Worm (Caenorhabditis elegans) whole organism, young adult: Measurements from ENCODE around the gene try-1.
A peak's percentile ranks its signal among the peaks of the same experiment; 100 is the strongest.

Source experiments
- B0019.2 ChIP-seq: fragments of 200-800 bp; sonication (Bioruptor generic); conservative IDR thresholded peaks from 2 replicates; pipeline ENCODE4 v1.3.6; 2022; ENCODE audit warnings: missing genetic modification reagents, missing genetic modification characterization, missing compliant biosample characterization
- D2030.7 ChIP-seq: fragments of 200-800 bp; sonication (Bioruptor generic); IDR thresholded peaks from 2 replicates; pipeline ENCODE4 v1.3.6; 2022; ENCODE audit warnings: missing genetic modification reagents, missing genetic modification characterization, missing compliant biosample characterization
- F23B12.7 ChIP-seq: sonication (generic microtip); optimal IDR thresholded peaks from 2 replicates; lab custom pipeline; 2017; ENCODE audit warnings: missing genetic modification characterization, mild to moderate bottlenecking, missing compliant biosample characterization, antibody characterized with exemption, moderate library complexity; ENCODE audit not compliant: insufficient read depth
- akir-1 ChIP-seq: fragments of 200-800 bp; sonication (Bioruptor generic); optimal IDR thresholded peaks from 2 replicates; lab custom pipeline; 2018; ENCODE audit warnings: mild to moderate bottlenecking, missing genetic modification characterization, moderate library complexity, missing compliant biosample characterization
- atf-7 ChIP-seq: sonication (generic microtip); optimal IDR thresholded peaks from 2 replicates; lab custom pipeline; 2017; ENCODE audit warnings: mild to moderate bottlenecking, missing genetic modification characterization, missing compliant biosample characterization
- athp-1 ChIP-seq: sonication (generic microtip); optimal IDR thresholded peaks from 2 replicates; lab custom pipeline; 2017; ENCODE audit warnings: mild to moderate bottlenecking, missing genetic modification characterization, missing compliant biosample characterization
- attf-5 ChIP-seq: fragments of 200-800 bp; sonication (Bioruptor generic); optimal IDR thresholded peaks from 2 replicates; lab custom pipeline; 2018; ENCODE audit warnings: mild to moderate bottlenecking, missing genetic modification characterization, missing compliant biosample characterization
- cebp-1 ChIP-seq, 2 experiments: fragments of 200-800 bp in 1 of 2; sonication (Bioruptor generic) in 1 of 2; sonication (generic microtip) in 1 of 2; IDR thresholded peaks in 1 of 2; optimal IDR thresholded peaks in 1 of 2; 2 replicates each; pipeline versions ENCODE4 v1.3.6 to Lab custom; 2017 to 2022; ENCODE audit warnings: missing compliant biosample characterization in 2 of 2, missing genetic modification characterization in 2 of 2, mild to moderate bottlenecking in 1 of 2, missing genetic modification reagents in 1 of 2, moderate library complexity in 1 of 2
- ceh-100 ChIP-seq: fragments of 200-800 bp; sonication (Bioruptor generic); IDR thresholded peaks from 2 replicates; pipeline ENCODE4 v1.3.6; 2022; ENCODE audit warnings: missing genetic modification reagents, missing genetic modification characterization, missing compliant biosample characterization
- ceh-27 ChIP-seq: fragments of 200-800 bp; sonication (Bioruptor generic); optimal IDR thresholded peaks from 2 replicates; lab custom pipeline; 2018; ENCODE audit warnings: mild to moderate bottlenecking, missing genetic modification characterization, moderate library complexity, missing compliant biosample characterization
- dox-1 ChIP-seq: fragments of 200-800 bp; sonication (Bioruptor generic); IDR thresholded peaks from 2 replicates; pipeline ENCODE4 v1.3.6; 2022; ENCODE audit warnings: missing genetic modification reagents, missing genetic modification characterization, missing compliant biosample characterization
- dpl-1 ChIP-seq: fragments of 150-350 bp; optimal IDR thresholded peaks from 2 replicates; lab custom pipeline; 2014; ENCODE audit warnings: missing biosample characterization, missing genetic modification reagents, missing genetic modification characterization
- gei-17 ChIP-seq: fragments of 200-800 bp; sonication (Bioruptor generic); optimal IDR thresholded peaks from 2 replicates; lab custom pipeline; 2018; ENCODE audit warnings: mild to moderate bottlenecking, missing genetic modification characterization, missing compliant biosample characterization
- hlh-26 ChIP-seq: fragments of 200-800 bp; sonication (Bioruptor generic); conservative IDR thresholded peaks from 2 replicates; pipeline ENCODE4 v1.3.6; 2022; ENCODE audit warnings: missing genetic modification reagents, missing genetic modification characterization, missing compliant biosample characterization
- lin-35 ChIP-seq, 3 experiments: fragments of 150-350 bp in 2 of 3; sonication (generic microtip) in 1 of 3; optimal IDR thresholded peaks; 2 replicates each; lab custom pipeline; 2014 to 2018; ENCODE audit warnings: missing biosample characterization in 3 of 3, missing genetic modification characterization in 3 of 3, missing genetic modification reagents in 3 of 3
- lin-54 ChIP-seq: fragments of 200-800 bp; sonication (Bioruptor generic); optimal IDR thresholded peaks from 2 replicates; lab custom pipeline; 2018; ENCODE audit warnings: mild to moderate bottlenecking, missing genetic modification characterization, missing compliant biosample characterization
- lsl-1 ChIP-seq: fragments of 200-800 bp; sonication (Bioruptor generic); optimal IDR thresholded peaks from 2 replicates; lab custom pipeline; 2018; ENCODE audit warnings: mild to moderate bottlenecking, missing genetic modification characterization, moderate library complexity, missing compliant biosample characterization
- madf-3 ChIP-seq: fragments of 200-800 bp; sonication (Bioruptor generic); IDR thresholded peaks from 2 replicates; pipeline ENCODE4 v1.3.6; 2022; ENCODE audit warnings: missing genetic modification reagents, missing genetic modification characterization, missing compliant biosample characterization
- madf-6 ChIP-seq: fragments of 200-800 bp; sonication (Bioruptor generic); IDR thresholded peaks from 2 replicates; pipeline ENCODE4 v1.3.6; 2022; ENCODE audit warnings: missing genetic modification reagents, missing genetic modification characterization, missing compliant biosample characterization
- mcd-1 ChIP-seq: fragments of 200-800 bp; sonication (Bioruptor generic); IDR thresholded peaks from 2 replicates; pipeline ENCODE4 v1.3.6; 2022; ENCODE audit warnings: missing genetic modification reagents, missing genetic modification characterization, missing compliant biosample characterization
- nhr-80 ChIP-seq: sonication (generic microtip); optimal IDR thresholded peaks from 2 replicates; lab custom pipeline; 2016; ENCODE audit warnings: missing genetic modification characterization, missing compliant biosample characterization
- pbrm-1 ChIP-seq: fragments of 200-800 bp; sonication (Bioruptor generic); IDR thresholded peaks from 2 replicates; pipeline ENCODE4 v1.3.6; 2022; ENCODE audit warnings: missing genetic modification reagents, missing genetic modification characterization, missing compliant biosample characterization
- rcor-1 ChIP-seq: fragments of 200-800 bp; sonication (Bioruptor generic); IDR thresholded peaks from 2 replicates; pipeline ENCODE4 v1.3.6; 2022; ENCODE audit warnings: missing genetic modification reagents, missing genetic modification characterization, missing compliant biosample characterization
- snpc-1.3 ChIP-seq: sonication (generic microtip); optimal IDR thresholded peaks from 2 replicates; lab custom pipeline; 2017; ENCODE audit warnings: missing genetic modification characterization, mild to moderate bottlenecking, missing compliant biosample characterization, antibody characterized with exemption, moderate library complexity, missing genotype, missing genetic modification reagents; ENCODE audit not compliant: insufficient read depth
- snpc-3.4 ChIP-seq: sonication (generic microtip); optimal IDR thresholded peaks from 2 replicates; lab custom pipeline; 2017; ENCODE audit warnings: missing genetic modification characterization, mild to moderate bottlenecking, missing compliant biosample characterization, antibody characterized with exemption, moderate library complexity, missing genotype, missing genetic modification reagents
- snpc-4 ChIP-seq, 5 experiments: fragments of 150-350 bp in 1 of 5; sonication (generic microtip) in 4 of 5; optimal IDR thresholded peaks; 2 replicates each; lab custom pipeline; 2014 to 2018; ENCODE audit warnings: missing genetic modification characterization in 5 of 5, missing biosample characterization in 3 of 5, antibody characterized with exemption in 2 of 5, mild to moderate bottlenecking in 2 of 5, missing compliant biosample characterization in 2 of 5, missing genotype in 2 of 5, moderate library complexity in 2 of 5, missing genetic modification reagents in 1 of 5
- somi-1 ChIP-seq: fragments of 200-800 bp; sonication (Bioruptor generic); optimal IDR thresholded peaks from 2 replicates; lab custom pipeline; 2018; ENCODE audit warnings: mild to moderate bottlenecking, missing genetic modification characterization, missing compliant biosample characterization
- sptf-2 ChIP-seq: fragments of 200-800 bp; sonication (Bioruptor generic); optimal IDR thresholded peaks from 2 replicates; lab custom pipeline; 2018; ENCODE audit warnings: mild to moderate bottlenecking, missing genetic modification characterization, missing compliant biosample characterization
- unc-130 ChIP-seq: sonication (generic microtip); optimal IDR thresholded peaks from 2 replicates; lab custom pipeline; 2016; ENCODE audit warnings: missing genetic modification reagents, missing genetic modification characterization, missing compliant biosample characterization
- zim-3 ChIP-seq: sonication (generic microtip); optimal IDR thresholded peaks from 2 replicates; lab custom pipeline; 2017; ENCODE audit warnings: mild to moderate bottlenecking, missing genetic modification characterization, moderate library complexity, missing compliant biosample characterization
- ztf-6 ChIP-seq: fragments of 200-800 bp; sonication (Bioruptor generic); IDR thresholded peaks from 2 replicates; pipeline ENCODE4 v1.3.6; 2022; ENCODE audit warnings: missing genetic modification reagents, missing genetic modification characterization, missing compliant biosample characterization

The try-1 gene

ce11 chrII:4998657-4999056, 49.3 kb upstream of the try-1 start, which contains the start of gene F59A6.11:
TSS of gene F59A6.11 (minus strand) at chrII:4998757.
- no peak for TF ChIP-seq somi-1
- no peak for TF ChIP-seq pbrm-1 (GFP tag; lab: Robert Waterston, UW)
- TF ChIP-seq akir-1 (GFP tag; lab: Kevin White, UChicago), result no peak
- no peak for TF ChIP-seq lin-35 (GFP tag; optimal IDR thresholded peaks at IDR 0.05; lab: Kevin White, UChicago)
- no peak for TF ChIP-seq hlh-26 (GFP tag; lab: Robert Waterston, UW)
- TF ChIP-seq, all 124 proteins: peak for 0

- TF ChIP-seq cebp-1 (GFP tag; IDR thresholded peaks at IDR 0.05; lab: Robert Waterston, UW) (no peak), cebp-1 (tag; optimal IDR thresholded peaks at IDR 0.05; lab: Kevin White, UChicago) (peak; percentile 37), rcor-1 (GFP tag; lab: Robert Waterston, UW) (no peak), gei-17 (GFP tag; lab: Kevin White, UChicago) (no peak)
Measured at ce11 chrII:4994939-4995338, 45.6 kb upstream of the try-1 start, which contains the start of gene rnh-1.0. TSS of gene rnh-1.0 (plus strand) at chrII:4995327.

DNA sequence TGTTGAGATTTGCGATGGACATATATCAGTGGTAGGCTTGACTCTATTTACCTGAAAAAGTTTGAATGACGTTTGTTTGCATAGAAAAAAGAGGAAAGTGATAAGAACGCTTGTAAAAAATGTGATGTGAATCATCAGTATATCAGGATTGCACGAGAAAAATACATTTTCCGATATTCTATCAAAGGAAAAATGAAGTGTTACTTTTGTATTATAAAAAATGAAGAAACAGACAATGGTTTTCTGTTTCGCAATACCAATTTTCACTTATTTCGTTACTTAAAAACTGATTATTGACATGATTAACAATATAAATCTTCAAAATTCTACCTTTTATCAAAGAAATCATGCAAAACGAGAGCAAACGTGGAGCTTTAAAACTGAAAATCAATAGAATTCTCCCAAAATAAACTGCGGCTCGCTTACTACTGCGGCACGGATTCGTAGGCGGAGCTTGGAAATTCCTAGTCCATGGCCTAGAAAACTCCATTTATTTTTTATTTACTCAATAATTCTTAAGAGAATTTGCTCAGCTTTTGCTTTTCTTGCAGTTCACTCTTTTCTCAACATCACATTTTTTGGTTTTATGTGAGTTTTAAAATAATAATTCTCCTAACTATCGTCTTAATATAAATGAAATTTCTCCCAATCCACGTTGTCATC, 44.3 kb upstream of the try-1 start, which contains the start of the genes eif-1 and vps-24:
Gene eif-1 (minus strand): TSS at position 51 of the 663 bp plus-strand sequence.
Gene vps-24 (plus strand): TSS at position 469 of the 663 bp plus-strand sequence.
- peak; percentile 7 for TF ChIP-seq unc-130 (GFP tag; lab: Kevin White, UChicago)
- no peak for TF ChIP-seq snpc-4 (GFP tag; optimal IDR thresholded peaks at IDR 0.05; lab: Kevin White, UChicago)
- TF ChIP-seq snpc-4 (tag; optimal IDR thresholded peaks at IDR 0.05; lab: Kevin White, UChicago), result peak in 2 of 4 experiments; percentile 14
- TF ChIP-seq snpc-1.3 (tag; lab: Kevin White, UChicago), result peak; percentile 42
- peak; percentile 51 for TF ChIP-seq madf-6 (GFP tag; lab: Robert Waterston, UW)
- TF ChIP-seq lin-54 (GFP tag; lab: Kevin White, UChicago), result peak; percentile 5
- peak; percentile 80 for TF ChIP-seq dox-1 (GFP tag; lab: Robert Waterston, UW)
- no peak for TF ChIP-seq ceh-27 (GFP tag; lab: Kevin White, UChicago)
- TF ChIP-seq B0019.2 (GFP tag; lab: Robert Waterston, UW), result peak; percentile 56; the same call in 1 of the 2 replicates
- TF ChIP-seq F23B12.7 (tag; lab: Kevin White, UChicago), result peak; percentile 12
- peak; percentile 30 for TF ChIP-seq dpl-1 (GFP tag; lab: Kevin White, UChicago)
- no peak for TF ChIP-seq atf-7 (tag; lab: Kevin White, UChicago)
- peak; percentile 17 for TF ChIP-seq snpc-3.4 (tag; lab: Kevin White, UChicago)
- no peak for TF ChIP-seq zim-3 (tag; lab: Kevin White, UChicago)
- TF ChIP-seq sptf-2 (GFP tag; lab: Kevin White, UChicago), result no peak
- no peak for TF ChIP-seq D2030.7 (GFP tag; lab: Robert Waterston, UW)
- peak; percentile 75 for TF ChIP-seq attf-5
- no peak for TF ChIP-seq cebp-1 (GFP tag; IDR thresholded peaks at IDR 0.05; lab: Robert Waterston, UW)
- TF ChIP-seq cebp-1 (tag; optimal IDR thresholded peaks at IDR 0.05; lab: Kevin White, UChicago), result peak; percentile 45
- peak; percentile 18; the same call in 1 of the 2 replicates for TF ChIP-seq ceh-100 (GFP tag; lab: Robert Waterston, UW)
- peak; percentile 48 for TF ChIP-seq lsl-1 (GFP tag; lab: Kevin White, UChicago)
- TF ChIP-seq ztf-6, result no peak; the same call in 1 of the 2 replicates
- TF ChIP-seq nhr-80 (tag; lab: Kevin White, UChicago), result peak; percentile 26
- peak; percentile 42; the same call in 1 of the 2 replicates for TF ChIP-seq mcd-1
- TF ChIP-seq, all 124 proteins: peak for 16

DNA sequence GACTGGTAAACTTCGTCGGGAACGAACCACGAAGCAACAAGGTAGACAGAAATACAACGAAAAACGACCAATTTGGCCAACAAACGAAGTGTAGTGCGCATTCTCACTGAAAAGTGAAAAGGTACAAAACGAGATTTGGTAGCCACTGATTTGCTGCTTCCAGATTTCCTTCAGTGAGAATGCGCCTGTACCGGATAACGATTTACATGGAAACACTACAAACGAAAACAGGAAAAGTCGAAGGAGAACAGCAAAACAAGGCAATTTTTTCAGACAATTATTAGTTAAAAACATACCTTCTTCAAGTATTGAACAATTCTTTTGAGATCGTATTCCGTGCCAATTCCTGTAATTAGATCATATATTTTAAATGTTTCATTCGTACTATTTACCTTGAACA, 43.6 kb upstream of the try-1 start, which contains the start of gene pigb-1:
Gene pigb-1 (minus strand): TSS at position 101 of the 400 bp plus-strand sequence.
- TF ChIP-seq athp-1 (tag; lab: Kevin White, UChicago), result no peak
- 0 out of 2 replicates have a peak, but pooled peaks have one; percentile 11 for TF ChIP-seq madf-3 (GFP tag; lab: Robert Waterston, UW)
